Worm (Caenorhabditis elegans) whole organism, L1 larva: ENCODE results near the gene col-138.

Experiments
- C04F5.9 ChIP-seq: sonication (generic microtip); optimal IDR thresholded peaks from 2 replicates; lab custom pipeline; 2016; ENCODE audit warnings: missing genetic modification characterization, missing compliant biosample characterization
- C34B4.2 ChIP-seq: sonication (generic microtip); optimal IDR thresholded peaks from 2 replicates; lab custom pipeline; 2017; ENCODE audit warnings: mild to moderate bottlenecking, missing genetic modification characterization, missing compliant biosample characterization
- Y116A8C.19 ChIP-seq: sonication (generic microtip); optimal IDR thresholded peaks from 2 replicates; lab custom pipeline; 2016; ENCODE audit warnings: missing compliant biosample characterization, missing genetic modification characterization, borderline replicate concordance
- aly-2 ChIP-seq: fragments of 150-350 bp; optimal IDR thresholded peaks from 2 replicates; lab custom pipeline; 2014; ENCODE audit warnings: missing biosample characterization, missing genetic modification characterization
- ama-1 ChIP-seq: fragments of 150-350 bp; optimal IDR thresholded peaks from 2 replicates; lab custom pipeline; 2014
- ceh-90 ChIP-seq: sonication (generic microtip); optimal IDR thresholded peaks from 2 replicates; lab custom pipeline; 2016; ENCODE audit warnings: missing genetic modification characterization, missing compliant biosample characterization
- ces-1 ChIP-seq: fragments of 150-350 bp; optimal IDR thresholded peaks from 2 replicates; lab custom pipeline; 2014; ENCODE audit warnings: missing biosample characterization, missing genetic modification reagents, missing genetic modification characterization
- dpl-1 ChIP-seq, 3 experiments: fragments of 150-350 bp in 2 of 3; sonication (generic microtip) in 1 of 3; optimal IDR thresholded peaks; 2 replicates each; lab custom pipeline; 2014 to 2017; ENCODE audit warnings: missing biosample characterization in 3 of 3, missing genetic modification characterization in 3 of 3, missing genetic modification reagents in 3 of 3
- dsc-1 ChIP-seq: sonication (generic microtip); optimal IDR thresholded peaks from 2 replicates; lab custom pipeline; 2016; ENCODE audit warnings: mild to moderate bottlenecking, missing genetic modification characterization, missing compliant biosample characterization
- efl-1 ChIP-seq, 4 experiments: fragments of 150-350 bp; optimal IDR thresholded peaks in 3 of 4; peaks in 1 of 4; 1 replicate in 1 of 4; 2 replicates in 3 of 4; lab custom pipeline; 2014; ENCODE audit warnings: missing biosample characterization in 2 of 4, missing genetic modification characterization in 2 of 4, missing genetic modification reagents in 2 of 4
- egl-13 ChIP-seq: sonication (generic microtip); optimal IDR thresholded peaks from 2 replicates; lab custom pipeline; 2016; ENCODE audit warnings: missing genotype, missing genetic modification reagents, missing genetic modification characterization, missing compliant biosample characterization
- elt-2 ChIP-seq: sonication (generic microtip); optimal IDR thresholded peaks from 2 replicates; lab custom pipeline; 2016; ENCODE audit warnings: missing genetic modification characterization, mild to moderate bottlenecking, inconsistent platforms, missing compliant biosample characterization, missing genetic modification reagents
- ets-5 ChIP-seq: fragments of 200-800 bp; sonication (Bioruptor generic); IDR thresholded peaks from 2 replicates; pipeline ENCODE4 v1.3.6; 2022; ENCODE audit warnings: missing genetic modification characterization, missing compliant biosample characterization
- fkh-10 ChIP-seq: sonication (generic microtip); optimal IDR thresholded peaks from 2 replicates; lab custom pipeline; 2017; ENCODE audit warnings: missing biosample characterization, missing genetic modification reagents, missing genetic modification characterization
- fkh-4 ChIP-seq: sonication (generic microtip); optimal IDR thresholded peaks from 2 replicates; lab custom pipeline; 2016; ENCODE audit warnings: missing compliant biosample characterization, missing genetic modification characterization, borderline replicate concordance
- fkh-8 ChIP-seq: sonication (generic microtip); optimal IDR thresholded peaks from 2 replicates; lab custom pipeline; 2016; ENCODE audit warnings: mild to moderate bottlenecking, missing genetic modification characterization, missing compliant biosample characterization
- fos-1 ChIP-seq: fragments of 150-350 bp; optimal IDR thresholded peaks from 2 replicates; lab custom pipeline; 2014; ENCODE audit warnings: missing biosample characterization, missing genetic modification characterization
- grh-1 ChIP-seq: fragments of 200-800 bp; sonication (Bioruptor generic); IDR thresholded peaks from 2 replicates; pipeline ENCODE4 v1.3.6; 2022; ENCODE audit warnings: missing genetic modification reagents, missing genetic modification characterization, missing compliant biosample characterization
- hlh-17 ChIP-seq: fragments of 200-800 bp; sonication (Bioruptor generic); optimal IDR thresholded peaks from 2 replicates; lab custom pipeline; 2018; ENCODE audit warnings: missing genetic modification characterization, mild to moderate bottlenecking, missing compliant biosample characterization, moderate library complexity, borderline replicate concordance
- hpl-2 ChIP-seq: fragments of 150-350 bp; optimal IDR thresholded peaks from 2 replicates; lab custom pipeline; 2014; ENCODE audit warnings: missing biosample characterization, missing genetic modification reagents, missing genetic modification characterization
- jun-1 ChIP-seq: fragments of 150-350 bp; optimal IDR thresholded peaks from 2 replicates; lab custom pipeline; 2014; ENCODE audit warnings: missing biosample characterization, missing genetic modification reagents, missing genetic modification characterization
- lin-15B ChIP-seq: fragments of 150-350 bp; sonication (generic microtip); optimal IDR thresholded peaks from 3 replicates; lab custom pipeline; 2014; ENCODE audit warnings: missing biosample characterization, missing genetic modification characterization
- lin-39 ChIP-seq: fragments of 150-350 bp; optimal IDR thresholded peaks from 2 replicates; lab custom pipeline; 2014; ENCODE audit warnings: missing biosample characterization, missing genetic modification reagents, missing genetic modification characterization
- mab-9 ChIP-seq: fragments of 200-800 bp; sonication (Bioruptor generic); IDR thresholded peaks from 2 replicates; pipeline ENCODE4 v1.3.6; 2022; ENCODE audit warnings: missing genetic modification reagents, missing genetic modification characterization, missing compliant biosample characterization
- mef-2 ChIP-seq: fragments of 150-350 bp; optimal IDR thresholded peaks from 2 replicates; lab custom pipeline; 2014; ENCODE audit warnings: missing biosample characterization, missing genetic modification characterization
- nhr-11 ChIP-seq: fragments of 150-350 bp; optimal IDR thresholded peaks from 2 replicates; lab custom pipeline; 2014; ENCODE audit warnings: missing biosample characterization, missing genetic modification characterization
- nhr-12 ChIP-seq: sonication (generic microtip); optimal IDR thresholded peaks from 2 replicates; lab custom pipeline; 2017; ENCODE audit warnings: missing biosample characterization, missing genetic modification characterization
- nhr-237 ChIP-seq: fragments of 150-350 bp; optimal IDR thresholded peaks from 2 replicates; lab custom pipeline; 2014; ENCODE audit warnings: missing biosample characterization, missing genetic modification characterization
- nhr-47 ChIP-seq: sonication (generic microtip); optimal IDR thresholded peaks from 2 replicates; lab custom pipeline; 2016; ENCODE audit warnings: mild to moderate bottlenecking, missing genetic modification characterization, moderate library complexity, missing compliant biosample characterization
- nhr-71 ChIP-seq: sonication (generic microtip); optimal IDR thresholded peaks from 2 replicates; lab custom pipeline; 2016; ENCODE audit warnings: mild to moderate bottlenecking, missing genetic modification characterization, moderate library complexity, missing compliant biosample characterization
- nhr-76 ChIP-seq: sonication (generic microtip); optimal IDR thresholded peaks from 2 replicates; lab custom pipeline; 2017; ENCODE audit warnings: missing biosample characterization, missing genetic modification characterization
- nhr-77 ChIP-seq: fragments of 150-350 bp; optimal IDR thresholded peaks from 2 replicates; lab custom pipeline; 2014; ENCODE audit warnings: missing biosample characterization, missing genetic modification characterization
- nhr-90 ChIP-seq: sonication (generic microtip); optimal IDR thresholded peaks from 2 replicates; lab custom pipeline; 2016; ENCODE audit warnings: mild to moderate bottlenecking, missing genetic modification characterization, missing compliant biosample characterization; ENCODE audit not compliant: poor library complexity
- rnt-1 ChIP-seq: sonication (generic microtip); optimal IDR thresholded peaks from 2 replicates; lab custom pipeline; 2016; ENCODE audit warnings: mild to moderate bottlenecking, missing genetic modification characterization, moderate library complexity, missing compliant biosample characterization
- skn-1 ChIP-seq: fragments of 150-350 bp; optimal IDR thresholded peaks from 2 replicates; lab custom pipeline; 2014; ENCODE audit warnings: missing biosample characterization, missing genetic modification characterization
- snpc-4 ChIP-seq: fragments of 150-350 bp; optimal IDR thresholded peaks from 2 replicates; lab custom pipeline; 2014; ENCODE audit warnings: missing biosample characterization, missing genetic modification characterization
- snu-23 ChIP-seq: sonication (generic microtip); optimal IDR thresholded peaks from 2 replicates; lab custom pipeline; 2016; ENCODE audit warnings: missing genetic modification characterization, missing compliant biosample characterization
- sup-37 ChIP-seq: fragments of 200-800 bp; sonication (Bioruptor generic); optimal IDR thresholded peaks from 2 replicates; lab custom pipeline; 2018; ENCODE audit warnings: mild to moderate bottlenecking, missing genetic modification characterization, missing compliant biosample characterization
- tlp-1 ChIP-seq: fragments of 150-350 bp; optimal IDR thresholded peaks from 2 replicates; lab custom pipeline; 2014; ENCODE audit warnings: missing biosample characterization, missing genetic modification characterization
- unc-30 ChIP-seq: sonication (generic microtip); optimal IDR thresholded peaks from 2 replicates; lab custom pipeline; 2017; ENCODE audit warnings: missing biosample characterization, missing genetic modification characterization
- unc-62 ChIP-seq: fragments of 150-350 bp; optimal IDR thresholded peaks from 2 replicates; lab custom pipeline; 2014; ENCODE audit warnings: missing biosample characterization, missing genetic modification reagents, missing genetic modification characterization
- unc-86 ChIP-seq: sonication (generic microtip); optimal IDR thresholded peaks from 2 replicates; lab custom pipeline; 2016; ENCODE audit warnings: missing genetic modification characterization, missing compliant biosample characterization
- zag-1 ChIP-seq: fragments of 150-350 bp; optimal IDR thresholded peaks from 2 replicates; lab custom pipeline; 2014; ENCODE audit warnings: missing biosample characterization, missing genetic modification characterization

Gene col-138

ce11 chrIV:17183629-17184028 is at the start of gene col-138:
Gene col-138, minus strand, starts transcription at chrIV:17183729.
- no peak for TF ChIP-seq hpl-2
- TF ChIP-seq mef-2 (tag; lab: Kevin White, UChicago), result no peak
- TF ChIP-seq nhr-12 (tag; lab: Kevin White, UChicago), result no peak
- TF ChIP-seq nhr-77 (tag; lab: Kevin White, UChicago), result no peak
- no peak for TF ChIP-seq mab-9
- no peak for TF ChIP-seq dpl-1 (GFP tag; optimal IDR thresholded peaks at IDR 0.05; lab: Kevin White, UChicago)
- no peak for TF ChIP-seq ces-1 (GFP tag; lab: Kevin White, UChicago)
- TF ChIP-seq lin-15B (tag; lab: Kevin White, UChicago), result no peak
- TF ChIP-seq egl-13, result no peak
- TF ChIP-seq sup-37 (GFP tag; lab: Kevin White, UChicago), result no peak
- no peak for TF ChIP-seq nhr-76 (tag; lab: Kevin White, UChicago)
- TF ChIP-seq, all 84 proteins: peak for 0

- TF ChIP-seq nhr-90 (tag; lab: Kevin White, UChicago) (no peak), skn-1 (tag; lab: Kevin White, UChicago) (no peak), lin-39 (tag; lab: Kevin White, UChicago) (no peak), fkh-10 (peak; percentile 1), fkh-4 (tag; lab: Kevin White, UChicago) (no peak)
Measured at ce11 chrIV:17232899-17233298, 49.4 kb upstream of the col-138 start.

DNA sequence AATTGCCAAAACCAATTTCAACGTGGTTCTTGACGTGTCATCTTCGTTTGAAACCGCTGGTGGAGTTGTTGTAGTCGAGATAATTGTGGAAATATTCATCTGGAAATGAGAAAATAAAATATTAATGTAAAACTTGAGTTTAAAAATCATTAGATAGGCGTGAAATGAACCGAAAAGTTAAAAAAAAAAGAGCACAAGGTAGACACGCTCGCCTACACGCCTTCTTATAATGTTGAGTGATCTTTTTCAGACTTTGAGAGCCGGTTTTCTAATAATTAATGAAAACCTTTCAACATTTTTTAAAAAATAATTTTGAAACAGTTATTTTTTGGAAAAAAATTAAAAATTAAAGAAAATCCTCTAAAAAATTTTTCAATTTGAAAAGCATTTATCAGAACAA is 47.4 kb upstream of the col-138 start, which contains the start of gene npr-32:
npr-32 (minus strand) TSS at position 101 of the 400 bp plus-strand sequence.
- TF ChIP-seq elt-2 (no peak), unc-62 (GFP tag; lab: Kevin White, UChicago) (no peak), ets-5 (GFP tag; lab: Robert Waterston, UW) (no peak), ama-1 (lab: Kevin White, UChicago) (no peak), lin-15B (tag; lab: Kevin White, UChicago) (no peak), nhr-47 (tag; lab: Kevin White, UChicago) (no peak)
- TF ChIP-seq, all 84 proteins: peak for 0

ce11 chrIV:17223474-17223873 is 39.9 kb upstream of the col-138 start, which contains the start of gene Y116A8B.4:
Gene Y116A8B.4, plus strand, starts transcription at chrIV:17223774.
- no peak for TF ChIP-seq hlh-17
- no peak for TF ChIP-seq hpl-2
- no peak for TF ChIP-seq dsc-1 (tag; lab: Kevin White, UChicago)
- TF ChIP-seq snpc-4, result no peak
- no peak for TF ChIP-seq nhr-11 (tag; lab: Kevin White, UChicago)
- TF ChIP-seq Y116A8C.19 (tag; lab: Kevin White, UChicago), result no peak
- TF ChIP-seq mab-9, result no peak
- TF ChIP-seq ceh-90 (tag; lab: Kevin White, UChicago), result no peak
- no peak for TF ChIP-seq fkh-8 (tag; lab: Kevin White, UChicago)
- no peak for TF ChIP-seq unc-86
- TF ChIP-seq tlp-1, result no peak
- no peak for TF ChIP-seq ets-5 (GFP tag; lab: Robert Waterston, UW)
- TF ChIP-seq rnt-1 (tag; lab: Kevin White, UChicago), result no peak

ce11 chrIV:17216048-17216447 is 32.5 kb upstream of the col-138 start, which contains the start of gene Y116A8B.1:
Gene Y116A8B.1, plus strand, starts transcription at chrIV:17216348.
- TF ChIP-seq efl-1 (optimal IDR thresholded peaks at IDR 0.05; lab: Kevin White, UChicago) (no peak), efl-1 (GFP tag; optimal IDR thresholded peaks at IDR 0.05 in 1 of 2; lab: Kevin White, UChicago) (peak in 1 of 2 experiments; percentile 65), C34B4.2 (tag; lab: Kevin White, UChicago) (no peak)
- TF ChIP-seq, all 84 proteins: peak for 1

- no peak for TF ChIP-seq unc-30 (tag; lab: Kevin White, UChicago)
- TF ChIP-seq nhr-11 (tag; lab: Kevin White, UChicago), result no peak
- TF ChIP-seq C04F5.9 (tag; lab: Kevin White, UChicago), result no peak
- no peak for TF ChIP-seq nhr-77 (tag; lab: Kevin White, UChicago)
- TF ChIP-seq aly-2 (tag; lab: Kevin White, UChicago), result no peak
- TF ChIP-seq grh-1 (GFP tag; lab: Robert Waterston, UW), result no peak
- TF ChIP-seq nhr-237 (tag; lab: Kevin White, UChicago), result no peak
- TF ChIP-seq nhr-71 (tag; lab: Kevin White, UChicago), result peak; percentile 33
- TF ChIP-seq hlh-17, result no peak
- TF ChIP-seq ets-5 (GFP tag; lab: Robert Waterston, UW), result no peak
- peak; percentile 23 for TF ChIP-seq snu-23 (GFP tag; lab: Kevin White, UChicago)
- no peak for TF ChIP-seq skn-1 (tag; lab: Kevin White, UChicago)
- TF ChIP-seq fos-1 (tag; lab: Kevin White, UChicago), result no peak
- TF ChIP-seq zag-1, result no peak
- TF ChIP-seq nhr-76 (tag; lab: Kevin White, UChicago), result no peak
- no peak for TF ChIP-seq jun-1 (tag; lab: Kevin White, UChicago)
- no peak for TF ChIP-seq nhr-90 (tag; lab: Kevin White, UChicago)
Measured at ce11 chrIV:17215070-17215469, 31.5 kb upstream of the col-138 start.
